Worm (Caenorhabditis elegans) whole organism, L4/young adult: ENCODE measurements around the gene pmk-3.

Source experiments
- W03F9.2 ChIP-seq: fragments of 150-350 bp; optimal IDR thresholded peaks from 2 replicates; lab custom pipeline; 2014; ENCODE audit warnings: missing biosample characterization, missing genetic modification characterization
- dao-5 ChIP-seq: sonication (generic microtip); optimal IDR thresholded peaks from 2 replicates; lab custom pipeline; 2016; ENCODE audit warnings: missing genotype, missing genetic modification characterization, moderate library complexity, missing compliant biosample characterization
- him-1 ChIP-seq: sonication (generic microtip); optimal IDR thresholded peaks from 2 replicates; lab custom pipeline; 2016; ENCODE audit warnings: missing genotype, missing genetic modification reagents, missing genetic modification characterization, missing compliant biosample characterization

- TF ChIP-seq him-1 (tag; lab: Kevin White, UChicago) (no peak), dao-5 (tag; lab: Kevin White, UChicago) (no peak), W03F9.2 (tag; lab: Kevin White, UChicago) (peak; percentile 44)
These were observed 5.5 kb upstream of the pmk-3 start, which contains the start of gene sph-1 for ce11 chrIV:8133536-8133935.
